Worm (Caenorhabditis elegans) whole organism, L4 larva: ENCODE results near the gene C13G3.12.

Source experiments
- F26F4.8 ChIP-seq: fragments of 200-800 bp; sonication (Bioruptor generic); conservative IDR thresholded peaks from 2 replicates; pipeline ENCODE4 v1.3.6; 2022; ENCODE audit warnings: missing genetic modification characterization, missing compliant biosample characterization
- Y48G9A.11 ChIP-seq: fragments of 200-800 bp; sonication (Bioruptor generic); IDR thresholded peaks from 2 replicates; pipeline ENCODE4 v1.3.6; 2022; ENCODE audit warnings: missing genetic modification reagents, missing genetic modification characterization, missing compliant biosample characterization
- ZK337.2 ChIP-seq: fragments of 200-800 bp; sonication (Bioruptor generic); IDR thresholded peaks from 2 replicates; pipeline ENCODE4 v1.3.6; 2022; ENCODE audit warnings: missing genetic modification reagents, missing genetic modification characterization, missing compliant biosample characterization
- aha-1 ChIP-seq: fragments of 150-350 bp; peaks from one replicate; lab custom pipeline; 2014; ENCODE audit warnings: missing biosample characterization, missing genetic modification characterization
- ama-1 ChIP-seq: fragments of 150-350 bp; optimal IDR thresholded peaks from 2 replicates; lab custom pipeline; 2014; ENCODE audit warnings: inconsistent platforms, mixed read lengths
- arid-1 ChIP-seq: fragments of 200-800 bp; sonication (Bioruptor generic); conservative IDR thresholded peaks from 2 replicates; pipeline ENCODE4 v1.3.6; 2022; ENCODE audit warnings: missing genetic modification reagents, missing genetic modification characterization, missing compliant biosample characterization
- ceh-28 ChIP-seq: fragments of 150-350 bp; optimal IDR thresholded peaks from 2 replicates; lab custom pipeline; 2014; ENCODE audit warnings: missing biosample characterization, missing genetic modification reagents, missing genetic modification characterization
- ceh-44 ChIP-seq: fragments of 200-800 bp; sonication (Bioruptor generic); IDR thresholded peaks from 2 replicates; pipeline ENCODE4 v1.3.6; 2022; ENCODE audit warnings: missing genetic modification reagents, missing genetic modification characterization, missing compliant biosample characterization
- ctbp-1 ChIP-seq: fragments of 200-800 bp; sonication (Bioruptor generic); IDR thresholded peaks from 2 replicates; pipeline ENCODE4 v1.3.6; 2022; ENCODE audit warnings: missing genetic modification reagents, missing genetic modification characterization, missing compliant biosample characterization
- daf-12 ChIP-seq: fragments of 150-350 bp; optimal IDR thresholded peaks from 2 replicates; lab custom pipeline; 2014; ENCODE audit warnings: missing biosample characterization, missing genetic modification reagents, missing genetic modification characterization
- daf-16 ChIP-seq, 3 experiments: sonication (generic microtip); optimal IDR thresholded peaks; 2 replicates each; lab custom pipeline; 2016 to 2017; ENCODE audit warnings: missing genetic modification characterization in 3 of 3, missing genetic modification reagents in 3 of 3, mild to moderate bottlenecking in 2 of 3, missing compliant biosample characterization in 2 of 3, missing biosample characterization in 1 of 3, moderate library complexity in 1 of 3
- daf-19 ChIP-seq: fragments of 200-800 bp; sonication (Bioruptor generic); conservative IDR thresholded peaks from 2 replicates; pipeline ENCODE4 v1.3.6; 2022; ENCODE audit warnings: missing genetic modification characterization, missing compliant biosample characterization
- daf-8 ChIP-seq: fragments of 200-800 bp; sonication (Bioruptor generic); IDR thresholded peaks from 2 replicates; pipeline ENCODE4 v1.3.6; 2022; ENCODE audit warnings: missing genetic modification characterization, missing compliant biosample characterization
- dpl-1 ChIP-seq: fragments of 150-350 bp; optimal IDR thresholded peaks from 2 replicates; lab custom pipeline; 2014; ENCODE audit warnings: missing biosample characterization, missing genetic modification reagents, missing genetic modification characterization
- egl-43 ChIP-seq: fragments of 200-800 bp; sonication (Bioruptor generic); IDR thresholded peaks from 2 replicates; pipeline ENCODE4 v1.3.6; 2022; ENCODE audit warnings: missing genetic modification reagents, missing genetic modification characterization, missing compliant biosample characterization
- hlh-11 ChIP-seq: fragments of 200-800 bp; sonication (Bioruptor generic); optimal IDR thresholded peaks from 2 replicates; lab custom pipeline; 2018; ENCODE audit warnings: mild to moderate bottlenecking, missing genetic modification characterization, missing compliant biosample characterization
- hlh-30 ChIP-seq: sonication (generic microtip); optimal IDR thresholded peaks from 2 replicates; lab custom pipeline; 2017; ENCODE audit warnings: antibody characterized with exemption, mild to moderate bottlenecking, missing genetic modification characterization, missing compliant biosample characterization; ENCODE audit not compliant: insufficient read depth
- jun-1 ChIP-seq: fragments of 150-350 bp; optimal IDR thresholded peaks from 2 replicates; lab custom pipeline; 2014; ENCODE audit warnings: missing biosample characterization, missing genetic modification reagents, missing genetic modification characterization
- lin-15B ChIP-seq: fragments of 150-350 bp; sonication (generic microtip); optimal IDR thresholded peaks from 3 replicates; lab custom pipeline; 2014; ENCODE audit warnings: missing biosample characterization, missing genetic modification characterization
- madf-5 ChIP-seq, 2 experiments: fragments of 200-800 bp; sonication (Bioruptor generic); IDR thresholded peaks; 2 replicates each; pipeline ENCODE4 v1.3.6; 2022; ENCODE audit warnings: missing compliant biosample characterization in 2 of 2, missing genetic modification characterization in 2 of 2
- madf-9 ChIP-seq: fragments of 200-800 bp; sonication (Bioruptor generic); conservative IDR thresholded peaks from 2 replicates; pipeline ENCODE4 v1.3.6; 2022; ENCODE audit warnings: missing genetic modification reagents, missing genetic modification characterization, missing compliant biosample characterization
- mdl-1 ChIP-seq, 2 experiments: fragments of 150-350 bp in 1 of 2; sonication (generic microtip) in 1 of 2; optimal IDR thresholded peaks; 2 replicates each; lab custom pipeline; 2014 to 2017; ENCODE audit warnings: missing biosample characterization in 2 of 2, missing genetic modification characterization in 2 of 2
- nhr-11 ChIP-seq: fragments of 150-350 bp; optimal IDR thresholded peaks from 2 replicates; lab custom pipeline; 2014; ENCODE audit warnings: missing biosample characterization, missing genetic modification characterization
- nhr-237 ChIP-seq: sonication (generic microtip); optimal IDR thresholded peaks from 2 replicates; lab custom pipeline; 2017; ENCODE audit warnings: missing biosample characterization, missing genetic modification characterization
- nhr-6 ChIP-seq: fragments of 150-350 bp; optimal IDR thresholded peaks from 2 replicates; lab custom pipeline; 2014; ENCODE audit warnings: missing biosample characterization, missing genetic modification characterization
- nhr-77 ChIP-seq: fragments of 150-350 bp; optimal IDR thresholded peaks from 2 replicates; lab custom pipeline; 2014; ENCODE audit warnings: missing biosample characterization, missing genetic modification characterization
- php-3 ChIP-seq: fragments of 200-800 bp; sonication (Bioruptor generic); IDR thresholded peaks from 2 replicates; pipeline ENCODE4 v1.3.6; 2022; ENCODE audit warnings: missing genetic modification reagents, missing genetic modification characterization, missing compliant biosample characterization
- rbr-2 ChIP-seq: sonication (generic microtip); optimal IDR thresholded peaks from 2 replicates; lab custom pipeline; 2016; ENCODE audit warnings: missing genotype, missing genetic modification characterization, missing compliant biosample characterization
- sdz-12 ChIP-seq: fragments of 200-800 bp; sonication (Bioruptor generic); optimal IDR thresholded peaks from 2 replicates; lab custom pipeline; 2018; ENCODE audit warnings: mild to moderate bottlenecking, missing genetic modification characterization, missing compliant biosample characterization
- tra-1 ChIP-seq: fragments of 200-800 bp; sonication (Bioruptor generic); IDR thresholded peaks from 2 replicates; pipeline ENCODE4 v1.3.6; 2022; ENCODE audit warnings: missing genetic modification reagents, missing genetic modification characterization, missing compliant biosample characterization
- unc-62 ChIP-seq, 3 experiments: fragments of 150-350 bp in 1 of 3; sonication (generic microtip); optimal IDR thresholded peaks in 2 of 3; peaks in 1 of 3; 1 replicate in 1 of 3; 2 replicates in 2 of 3; lab custom pipeline; 2014 to 2017; ENCODE audit warnings: missing biosample characterization in 3 of 3, missing genetic modification characterization in 3 of 3, missing genetic modification reagents in 3 of 3, missing genotype in 1 of 3
- zfp-3 ChIP-seq: fragments of 200-800 bp; sonication (Bioruptor generic); conservative IDR thresholded peaks from 2 replicates; pipeline ENCODE4 v1.3.6; 2022; ENCODE audit warnings: missing genetic modification reagents, missing genetic modification characterization, missing compliant biosample characterization
- ztf-11 ChIP-seq: fragments of 150-350 bp; optimal IDR thresholded peaks from 2 replicates; lab custom pipeline; 2014; ENCODE audit warnings: missing biosample characterization, missing genetic modification characterization

C13G3.12 gene

DNA sequence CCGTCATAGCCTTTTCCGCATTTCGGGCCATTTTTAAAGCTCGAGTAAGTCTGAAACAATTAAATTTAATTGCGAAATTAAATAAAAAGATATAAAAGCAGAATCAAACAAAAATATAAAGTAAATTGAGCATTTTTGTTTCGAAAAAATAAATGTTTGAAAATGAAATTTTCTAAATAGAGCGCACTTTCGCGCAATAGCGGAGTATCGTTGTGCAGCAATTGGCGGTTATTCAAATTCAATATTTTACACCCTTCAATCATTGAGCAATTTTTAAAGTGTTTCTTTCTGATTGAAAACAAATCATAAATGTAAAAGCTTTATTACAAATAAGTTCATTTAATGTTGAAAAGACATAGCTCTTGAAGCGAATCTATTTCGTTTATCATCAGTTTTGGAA lies 22.1 kb downstream of the C13G3.12 start, which contains the start of gene isy-1 (continued):
- peak; percentile 54 for TF ChIP-seq hlh-30 (tag; lab: Kevin White, UChicago)
- no peak for TF ChIP-seq madf-9 (GFP tag; lab: Robert Waterston, UW)
- TF ChIP-seq lin-15B (tag; lab: Kevin White, UChicago), result peak; percentile 34
- no peak for TF ChIP-seq daf-8 (GFP tag; lab: Robert Waterston, UW)
- TF ChIP-seq daf-16 (GFP tag; optimal IDR thresholded peaks at IDR 0.05; lab: Kevin White, UChicago), result no peak
- peak; percentile 19 for TF ChIP-seq daf-16 (tag; optimal IDR thresholded peaks at IDR 0.05; lab: Kevin White, UChicago)
- TF ChIP-seq nhr-6 (tag; lab: Kevin White, UChicago), result peak; percentile 70
- TF ChIP-seq nhr-77 (tag; lab: Kevin White, UChicago), result peak; percentile 60
- TF ChIP-seq, all 104 proteins: peak for 15

ce11 chrV:10998797-10999196 lies 23.9 kb downstream of the C13G3.12 start, which contains the start of gene F53B7.7:
Gene F53B7.7 (plus strand): TSS chrV:10999097.
- TF ChIP-seq daf-19 (GFP tag; lab: Robert Waterston, UW) (no peak), ZK337.2 (GFP tag; lab: Robert Waterston, UW) (no peak), sdz-12 (GFP tag; lab: Kevin White, UChicago) (no peak), hlh-11 (no peak), mdl-1 (tag; optimal IDR thresholded peaks at IDR 0.05; lab: Kevin White, UChicago) (no peak), nhr-11 (tag; lab: Kevin White, UChicago) (no peak), ceh-44 (GFP tag; lab: Robert Waterston, UW) (no peak), ama-1 (lab: Kevin White, UChicago) (no peak), madf-5 (GFP tag; IDR thresholded peaks at IDR 0.05; lab: Robert Waterston, UW) (no peak), F26F4.8 (GFP tag; lab: Robert Waterston, UW) (no peak), ceh-28 (tag; lab: Kevin White, UChicago) (no peak), nhr-237 (tag; lab: Kevin White, UChicago) (no peak), ztf-11 (no peak), jun-1 (tag; lab: Kevin White, UChicago) (no peak)

DNA sequence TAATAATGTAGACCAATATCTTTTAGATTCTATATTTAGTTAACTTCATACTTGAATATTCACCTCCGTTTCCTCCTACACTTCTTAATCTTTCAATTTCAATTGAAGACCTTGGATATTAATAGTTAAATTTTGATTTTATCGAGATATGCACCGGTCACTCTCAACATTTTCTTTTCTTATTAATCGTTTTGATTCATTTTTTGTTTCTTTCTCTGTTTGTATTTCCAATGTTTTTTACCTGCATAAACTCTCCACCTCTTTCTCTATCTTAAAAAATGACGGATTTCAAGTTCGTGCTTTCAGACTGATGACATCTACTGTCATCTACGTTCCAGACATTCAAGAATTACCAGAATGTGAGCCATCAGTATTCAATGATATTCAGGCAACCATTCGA lies 30.9 kb downstream of the C13G3.12 start, which contains the start of gene frpr-9:
frpr-9 (plus strand) TSS at position 301 of the 400 bp plus-strand sequence.
- TF ChIP-seq rbr-2 (tag; lab: Kevin White, UChicago) (no peak), hlh-11 (no peak), Y48G9A.11 (GFP tag; lab: Robert Waterston, UW) (no peak), tra-1 (GFP tag; lab: Robert Waterston, UW) (no peak), nhr-237 (tag; lab: Kevin White, UChicago) (no peak), egl-43 (GFP tag; lab: Robert Waterston, UW) (no peak)

- no peak for TF ChIP-seq php-3 (GFP tag; lab: Robert Waterston, UW)
- TF ChIP-seq ceh-28 (tag; lab: Kevin White, UChicago), result no peak
- TF ChIP-seq dpl-1 (GFP tag; lab: Kevin White, UChicago), result no peak
- no peak for TF ChIP-seq lin-15B (tag; lab: Kevin White, UChicago)
- no peak for TF ChIP-seq zfp-3 (GFP tag; lab: Robert Waterston, UW)
- no peak for TF ChIP-seq daf-8 (GFP tag; lab: Robert Waterston, UW)
- no peak for TF ChIP-seq arid-1
- TF ChIP-seq ctbp-1, result no peak
- TF ChIP-seq egl-43 (GFP tag; lab: Robert Waterston, UW), result no peak
- no peak for TF ChIP-seq daf-12 (tag; lab: Kevin White, UChicago)
These were observed 41.6 kb downstream of the C13G3.12 start, which contains the start of gene fig-1 for ce11 chrV:10981113-10981512. Gene fig-1 (minus strand): TSS chrV:10981213.

DNA sequence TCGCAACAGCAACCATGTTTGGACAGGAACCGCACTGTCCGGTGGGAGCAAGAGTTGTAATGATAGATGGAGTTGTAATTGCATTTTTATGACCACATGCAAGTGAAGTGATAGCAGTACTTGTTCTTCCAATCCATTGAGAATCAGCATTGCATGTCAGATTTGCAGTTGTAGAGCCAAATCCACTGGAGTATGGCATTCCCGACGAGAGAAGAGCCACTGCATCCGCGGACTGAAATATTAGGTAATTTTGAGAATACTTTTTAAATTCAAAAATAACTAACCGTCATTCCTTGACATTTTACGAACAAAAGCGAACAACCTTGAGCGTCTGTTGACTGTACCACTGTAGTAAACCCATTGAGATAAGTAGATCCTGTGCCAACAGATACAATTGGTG lies 47.6 kb downstream of the C13G3.12 start:
- TF ChIP-seq unc-62 (GFP tag; optimal IDR thresholded peaks at IDR 0.05 in 1 of 2; lab: Kevin White, UChicago) (peak in 1 of 2 experiments; percentile 91), unc-62 (tag; optimal IDR thresholded peaks at IDR 0.05; lab: Kevin White, UChicago) (no peak), aha-1 (no peak)
- TF ChIP-seq, all 104 proteins: peak for 1
